Worm (Caenorhabditis elegans) whole organism, L4 larva: ENCODE measurements around the gene algn-8.

Experiments used
- D1046.2 ChIP-seq: fragments of 200-800 bp; sonication (Bioruptor generic); IDR thresholded peaks from 2 replicates; pipeline ENCODE4 v1.3.6; 2022; ENCODE audit warnings: missing genetic modification characterization, missing compliant biosample characterization
- F49E8.2 ChIP-seq: sonication (generic microtip); optimal IDR thresholded peaks from 2 replicates; lab custom pipeline; 2016; ENCODE audit warnings: missing compliant biosample characterization, mild to moderate bottlenecking, missing genetic modification characterization, borderline replicate concordance
- R02D3.7 ChIP-seq: fragments of 150-350 bp; sonication (generic microtip); optimal IDR thresholded peaks from 3 replicates; lab custom pipeline; 2014; ENCODE audit warnings: missing biosample characterization, missing genetic modification characterization
- Y105C5A.15 ChIP-seq: fragments of 200-800 bp; sonication (Bioruptor generic); IDR thresholded peaks from 2 replicates; pipeline ENCODE4 v1.3.6; 2022; ENCODE audit warnings: missing genetic modification characterization, missing compliant biosample characterization
- Y75B8A.6 ChIP-seq: fragments of 200-800 bp; sonication (Bioruptor generic); IDR thresholded peaks from 2 replicates; pipeline ENCODE4 v1.3.6; 2022; ENCODE audit warnings: missing genetic modification reagents, missing genetic modification characterization, missing compliant biosample characterization
- ZK337.2 ChIP-seq: fragments of 200-800 bp; sonication (Bioruptor generic); IDR thresholded peaks from 2 replicates; pipeline ENCODE4 v1.3.6; 2022; ENCODE audit warnings: missing genetic modification reagents, missing genetic modification characterization, missing compliant biosample characterization
- ZK546.5 ChIP-seq, 2 experiments: sonication (generic microtip); optimal IDR thresholded peaks; 2 replicates each; lab custom pipeline; 2017; ENCODE audit warnings: missing biosample characterization in 2 of 2, missing genetic modification characterization in 2 of 2
- aha-1 ChIP-seq: fragments of 150-350 bp; peaks from one replicate; lab custom pipeline; 2014; ENCODE audit warnings: missing biosample characterization, missing genetic modification characterization
- ceh-20 ChIP-seq: fragments of 200-800 bp; sonication (Bioruptor generic); IDR thresholded peaks from 2 replicates; pipeline ENCODE4 v1.3.6; 2022; ENCODE audit warnings: missing genetic modification reagents, missing genetic modification characterization, missing compliant biosample characterization
- ceh-82 ChIP-seq: sonication (generic microtip); optimal IDR thresholded peaks from 2 replicates; lab custom pipeline; 2017; ENCODE audit warnings: missing biosample characterization, missing genetic modification characterization
- ctbp-1 ChIP-seq: fragments of 200-800 bp; sonication (Bioruptor generic); IDR thresholded peaks from 2 replicates; pipeline ENCODE4 v1.3.6; 2022; ENCODE audit warnings: missing genetic modification reagents, missing genetic modification characterization, missing compliant biosample characterization
- daf-12 ChIP-seq: fragments of 150-350 bp; optimal IDR thresholded peaks from 2 replicates; lab custom pipeline; 2014; ENCODE audit warnings: missing biosample characterization, missing genetic modification reagents, missing genetic modification characterization
- daf-16 ChIP-seq, 3 experiments: sonication (generic microtip); optimal IDR thresholded peaks; 2 replicates each; lab custom pipeline; 2016 to 2017; ENCODE audit warnings: missing genetic modification characterization in 3 of 3, missing genetic modification reagents in 3 of 3, mild to moderate bottlenecking in 2 of 3, missing compliant biosample characterization in 2 of 3, missing biosample characterization in 1 of 3, moderate library complexity in 1 of 3
- daf-19 ChIP-seq: fragments of 200-800 bp; sonication (Bioruptor generic); conservative IDR thresholded peaks from 2 replicates; pipeline ENCODE4 v1.3.6; 2022; ENCODE audit warnings: missing genetic modification characterization, missing compliant biosample characterization
- dmd-6 ChIP-seq: fragments of 200-800 bp; sonication (Bioruptor generic); IDR thresholded peaks from 2 replicates; pipeline ENCODE4 v1.3.6; 2022; ENCODE audit warnings: missing genetic modification reagents, missing genetic modification characterization, missing compliant biosample characterization
- dmd-8 ChIP-seq: fragments of 200-800 bp; sonication (Bioruptor generic); IDR thresholded peaks from 2 replicates; pipeline ENCODE4 v1.3.6; 2022; ENCODE audit warnings: missing genetic modification characterization, missing compliant biosample characterization
- dpl-1 ChIP-seq: fragments of 150-350 bp; optimal IDR thresholded peaks from 2 replicates; lab custom pipeline; 2014; ENCODE audit warnings: missing biosample characterization, missing genetic modification reagents, missing genetic modification characterization
- duxl-1 ChIP-seq: sonication (generic microtip); optimal IDR thresholded peaks from 2 replicates; lab custom pipeline; 2016; ENCODE audit warnings: mild to moderate bottlenecking, missing genetic modification characterization, moderate library complexity, missing compliant biosample characterization; ENCODE audit not compliant: poor library complexity
- dve-1 ChIP-seq: sonication (generic microtip); optimal IDR thresholded peaks from 2 replicates; lab custom pipeline; 2017; ENCODE audit warnings: antibody characterized with exemption, mild to moderate bottlenecking, missing genetic modification characterization, missing compliant biosample characterization; ENCODE audit not compliant: insufficient read depth
- egl-27 ChIP-seq: sonication (generic microtip); optimal IDR thresholded peaks from 3 replicates; lab custom pipeline; 2017; ENCODE audit warnings: missing biosample characterization, missing genetic modification reagents, missing genetic modification characterization
- hif-1 ChIP-seq, 2 experiments: sonication (generic microtip); optimal IDR thresholded peaks; 2 replicates each; lab custom pipeline; 2016 to 2017; ENCODE audit warnings: missing compliant biosample characterization in 2 of 2, missing genetic modification characterization in 2 of 2, missing genetic modification reagents in 2 of 2, missing genotype in 2 of 2, mild to moderate bottlenecking in 1 of 2
- hlh-11 ChIP-seq: fragments of 200-800 bp; sonication (Bioruptor generic); optimal IDR thresholded peaks from 2 replicates; lab custom pipeline; 2018; ENCODE audit warnings: mild to moderate bottlenecking, missing genetic modification characterization, missing compliant biosample characterization
- hlh-30 ChIP-seq: sonication (generic microtip); optimal IDR thresholded peaks from 2 replicates; lab custom pipeline; 2017; ENCODE audit warnings: antibody characterized with exemption, mild to moderate bottlenecking, missing genetic modification characterization, missing compliant biosample characterization; ENCODE audit not compliant: insufficient read depth
- hmg-1.1 ChIP-seq: fragments of 200-800 bp; sonication (Bioruptor generic); IDR thresholded peaks from 2 replicates; pipeline ENCODE4 v1.3.6; 2022; ENCODE audit warnings: missing genetic modification reagents, missing genetic modification characterization, missing compliant biosample characterization
- jun-1 ChIP-seq: fragments of 150-350 bp; optimal IDR thresholded peaks from 2 replicates; lab custom pipeline; 2014; ENCODE audit warnings: missing biosample characterization, missing genetic modification reagents, missing genetic modification characterization
- lin-38 ChIP-seq: fragments of 200-800 bp; sonication (Bioruptor generic); IDR thresholded peaks from 2 replicates; pipeline ENCODE4 v1.3.6; 2022; ENCODE audit warnings: missing genetic modification reagents, missing genetic modification characterization, missing compliant biosample characterization
- madf-5 ChIP-seq, 2 experiments: fragments of 200-800 bp; sonication (Bioruptor generic); IDR thresholded peaks; 2 replicates each; pipeline ENCODE4 v1.3.6; 2022; ENCODE audit warnings: missing compliant biosample characterization in 2 of 2, missing genetic modification characterization in 2 of 2
- mdl-1 ChIP-seq, 2 experiments: fragments of 150-350 bp in 1 of 2; sonication (generic microtip) in 1 of 2; optimal IDR thresholded peaks; 2 replicates each; lab custom pipeline; 2014 to 2017; ENCODE audit warnings: missing biosample characterization in 2 of 2, missing genetic modification characterization in 2 of 2
- mep-1 ChIP-seq: fragments of 150-350 bp; sonication (generic microtip); optimal IDR thresholded peaks from 3 replicates; lab custom pipeline; 2014; ENCODE audit warnings: missing biosample characterization, missing genetic modification characterization
- mes-2 ChIP-seq: sonication (generic microtip); optimal IDR thresholded peaks from 2 replicates; lab custom pipeline; 2016; ENCODE audit warnings: missing genotype, mild to moderate bottlenecking, missing genetic modification characterization, missing compliant biosample characterization; ENCODE audit not compliant: poor library complexity, severe bottlenecking
- mxl-3 ChIP-seq: fragments of 200-800 bp; sonication (Bioruptor generic); optimal IDR thresholded peaks from 2 replicates; lab custom pipeline; 2018; ENCODE audit warnings: mild to moderate bottlenecking, missing genetic modification characterization, missing compliant biosample characterization
- nhr-102 ChIP-seq: sonication (generic microtip); optimal IDR thresholded peaks from 2 replicates; lab custom pipeline; 2016; ENCODE audit warnings: mild to moderate bottlenecking, missing genetic modification characterization, moderate library complexity, missing compliant biosample characterization
- nhr-11 ChIP-seq: fragments of 150-350 bp; optimal IDR thresholded peaks from 2 replicates; lab custom pipeline; 2014; ENCODE audit warnings: missing biosample characterization, missing genetic modification characterization
- nhr-28 ChIP-seq: fragments of 150-350 bp; optimal IDR thresholded peaks from 2 replicates; lab custom pipeline; 2014; ENCODE audit warnings: missing biosample characterization, missing genetic modification characterization
- nhr-42 ChIP-seq: fragments of 200-800 bp; sonication (Bioruptor generic); IDR thresholded peaks from 2 replicates; pipeline ENCODE4 v1.3.6; 2022; ENCODE audit warnings: missing genetic modification characterization, missing compliant biosample characterization
- nhr-77 ChIP-seq: fragments of 150-350 bp; optimal IDR thresholded peaks from 2 replicates; lab custom pipeline; 2014; ENCODE audit warnings: missing biosample characterization, missing genetic modification characterization
- php-3 ChIP-seq: fragments of 200-800 bp; sonication (Bioruptor generic); IDR thresholded peaks from 2 replicates; pipeline ENCODE4 v1.3.6; 2022; ENCODE audit warnings: missing genetic modification reagents, missing genetic modification characterization, missing compliant biosample characterization
- pqm-1 ChIP-seq: sonication (generic microtip); optimal IDR thresholded peaks from 2 replicates; lab custom pipeline; 2017; ENCODE audit warnings: missing biosample characterization, missing genetic modification characterization
- rbr-2 ChIP-seq: sonication (generic microtip); optimal IDR thresholded peaks from 2 replicates; lab custom pipeline; 2016; ENCODE audit warnings: missing genotype, missing genetic modification characterization, missing compliant biosample characterization
- sdz-12 ChIP-seq: fragments of 200-800 bp; sonication (Bioruptor generic); optimal IDR thresholded peaks from 2 replicates; lab custom pipeline; 2018; ENCODE audit warnings: mild to moderate bottlenecking, missing genetic modification characterization, missing compliant biosample characterization
- snpc-1.2 ChIP-seq: fragments of 200-800 bp; sonication (Bioruptor generic); IDR thresholded peaks from 2 replicates; pipeline ENCODE4 v1.3.6; 2022; ENCODE audit warnings: missing genetic modification reagents, missing genetic modification characterization, missing compliant biosample characterization
- snpc-4 ChIP-seq: fragments of 150-350 bp; optimal IDR thresholded peaks from 2 replicates; lab custom pipeline; 2014; ENCODE audit warnings: missing biosample characterization, missing genetic modification characterization
- spr-1 ChIP-seq: sonication (generic microtip); optimal IDR thresholded peaks from 2 replicates; lab custom pipeline; 2016; ENCODE audit warnings: mild to moderate bottlenecking, missing genetic modification characterization, missing compliant biosample characterization
- spr-3 ChIP-seq: fragments of 200-800 bp; sonication (Bioruptor generic); optimal IDR thresholded peaks from 2 replicates; lab custom pipeline; 2018; ENCODE audit warnings: mild to moderate bottlenecking, missing genetic modification characterization, missing compliant biosample characterization
- tra-1 ChIP-seq: fragments of 200-800 bp; sonication (Bioruptor generic); IDR thresholded peaks from 2 replicates; pipeline ENCODE4 v1.3.6; 2022; ENCODE audit warnings: missing genetic modification reagents, missing genetic modification characterization, missing compliant biosample characterization
- unc-130 ChIP-seq: sonication (generic microtip); optimal IDR thresholded peaks from 2 replicates; lab custom pipeline; 2016; ENCODE audit warnings: missing genetic modification reagents, missing genetic modification characterization, missing compliant biosample characterization
- unc-39 ChIP-seq: sonication (generic microtip); optimal IDR thresholded peaks from 2 replicates; lab custom pipeline; 2017; ENCODE audit warnings: missing biosample characterization, missing genetic modification characterization
- zag-1 ChIP-seq: fragments of 150-350 bp; optimal IDR thresholded peaks from 2 replicates; lab custom pipeline; 2014; ENCODE audit warnings: missing biosample characterization, missing genetic modification characterization
- zip-11 ChIP-seq: fragments of 200-800 bp; sonication (Bioruptor generic); IDR thresholded peaks from 2 replicates; pipeline ENCODE4 v1.3.6; 2022; ENCODE audit warnings: missing genetic modification characterization, missing compliant biosample characterization
- ztf-7 ChIP-seq: fragments of 150-350 bp; optimal IDR thresholded peaks from 2 replicates; lab custom pipeline; 2014; ENCODE audit warnings: missing biosample characterization, missing genetic modification characterization

The algn-8 gene

ce11 chrII:9931476-9931875 is 45.2 kb upstream of the algn-8 start, which contains the start of gene pho-11:
Gene pho-11 (plus strand): TSS chrII:9931849.
- TF ChIP-seq zip-11 (GFP tag; lab: Robert Waterston, UW) (no peak), daf-16 (GFP tag; optimal IDR thresholded peaks at IDR 0.05; lab: Kevin White, UChicago) (no peak), daf-16 (tag; optimal IDR thresholded peaks at IDR 0.05; lab: Kevin White, UChicago) (peak; percentile 88), egl-27 (tag; lab: Kevin White, UChicago) (no peak), D1046.2 (GFP tag; lab: Robert Waterston, UW) (no peak), dmd-6 (GFP tag; lab: Robert Waterston, UW) (peak; percentile 27; the same call in 1 of the 2 replicates), unc-39 (tag; lab: Kevin White, UChicago) (no peak), daf-19 (GFP tag; lab: Robert Waterston, UW) (no peak), nhr-102 (no peak), php-3 (GFP tag; lab: Robert Waterston, UW) (peak; percentile 90), ZK546.5 (tag; optimal IDR thresholded peaks at IDR 0.05; lab: Kevin White, UChicago) (no peak), F49E8.2 (tag; lab: Kevin White, UChicago) (no peak), lin-38 (GFP tag; lab: Robert Waterston, UW) (no peak), Y105C5A.15 (GFP tag; lab: Robert Waterston, UW) (no peak), ZK337.2 (GFP tag; lab: Robert Waterston, UW) (no peak), nhr-42 (GFP tag; lab: Robert Waterston, UW) (no peak), snpc-4 (tag; lab: Kevin White, UChicago) (no peak), duxl-1 (tag; lab: Kevin White, UChicago) (no peak), pqm-1 (tag; lab: Kevin White, UChicago) (peak; percentile 6), ceh-82 (tag; lab: Kevin White, UChicago) (no peak), hmg-1.1 (no peak), ztf-7 (tag; lab: Kevin White, UChicago) (no peak), hlh-11 (peak; percentile 10), ctbp-1 (no peak), dve-1 (peak; percentile 76), spr-3 (GFP tag; lab: Kevin White, UChicago) (no peak), zag-1 (tag; lab: Kevin White, UChicago) (no peak), jun-1 (tag; lab: Kevin White, UChicago) (no peak), Y75B8A.6 (GFP tag; lab: Robert Waterston, UW) (no peak), nhr-77 (tag; lab: Kevin White, UChicago) (no peak), mdl-1 (tag; optimal IDR thresholded peaks at IDR 0.05; lab: Kevin White, UChicago) (no peak), madf-5 (GFP tag; IDR thresholded peaks at IDR 0.05; lab: Robert Waterston, UW) (no peak), spr-1 (tag; lab: Kevin White, UChicago) (no peak), unc-130 (no peak), daf-12 (tag; lab: Kevin White, UChicago) (no peak)
- TF ChIP-seq, all 104 proteins: peak for 6

ce11 chrII:9931012-9931411 is 44.8 kb upstream of the algn-8 start:
- TF ChIP-seq mxl-3 (peak; percentile 56), sdz-12 (GFP tag; lab: Kevin White, UChicago) (no peak), hlh-30 (tag; lab: Kevin White, UChicago) (peak; percentile 57), R02D3.7 (no peak), dve-1 (peak; percentile 14), tra-1 (GFP tag; lab: Robert Waterston, UW) (0 out of 2 replicates have a peak, but pooled peaks have one; percentile 32), dpl-1 (GFP tag; lab: Kevin White, UChicago) (peak; percentile 22), aha-1 (tag; lab: Kevin White, UChicago) (peak; percentile 52), hmg-1.1 (peak; percentile 44), nhr-77 (tag; lab: Kevin White, UChicago) (no peak), nhr-11 (peak; percentile 12), snpc-1.2 (GFP tag; lab: Robert Waterston, UW) (no peak), rbr-2 (tag; lab: Kevin White, UChicago) (peak; percentile 5), hif-1 (tag; optimal IDR thresholded peaks at IDR 0.05; lab: Kevin White, UChicago) (peak in 1 of 2 experiments; percentile 80), daf-19 (GFP tag; lab: Robert Waterston, UW) (no peak), duxl-1 (tag; lab: Kevin White, UChicago) (peak; percentile 30), ceh-20 (GFP tag; lab: Robert Waterston, UW) (0 out of 2 replicates have a peak, but pooled peaks have one; percentile 52), dmd-8 (0 out of 2 replicates have a peak, but pooled peaks have one; percentile 51), mep-1 (tag; lab: Kevin White, UChicago) (peak; percentile 21), mes-2 (tag; lab: Kevin White, UChicago) (peak; percentile 87), nhr-28 (no peak), unc-130 (peak; percentile 21)
